Fruit fly (Drosophila melanogaster): ENCODE data around the gene Osi24.

DNA sequence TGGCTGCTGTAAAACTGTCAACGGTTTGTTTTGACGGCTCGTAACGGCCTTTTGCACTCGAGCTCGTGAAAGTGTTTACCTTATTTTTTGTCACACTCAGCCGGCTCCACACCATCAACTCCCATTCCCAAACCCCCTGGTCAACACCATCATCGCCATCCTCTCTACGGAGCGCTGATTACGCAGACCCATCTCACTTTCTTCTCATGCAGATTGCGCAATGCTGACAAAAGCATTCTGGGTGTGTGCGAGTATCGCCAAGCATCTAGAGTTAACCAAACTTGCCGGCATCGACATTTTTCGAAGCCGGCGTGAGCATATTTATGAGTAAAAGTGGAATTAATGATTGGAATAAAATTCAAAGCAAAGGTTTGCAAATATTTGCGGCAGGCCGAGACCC, 2.2 kb upstream of the Osi24 start:
- TF ChIP-seq psq (optimal IDR thresholded peaks at IDR 0.05) (no peak), Sin3A (optimal IDR thresholded peaks at IDR 0.05) (no peak), insv (optimal IDR thresholded peaks at IDR 0.05) (no peak), Myc (optimal IDR thresholded peaks at IDR 0.05) (no peak), ttk (optimal IDR thresholded peaks at IDR 0.05) (no peak)

Measured in Kc167 (cell line).